Worm (Caenorhabditis elegans) whole organism, L4 larva: Measurements from ENCODE around the gene pmk-3.

ENCODE experiments used
- F37D6.2 ChIP-seq: sonication (generic microtip); optimal IDR thresholded peaks from 2 replicates; lab custom pipeline; 2016; ENCODE audit warnings: mild to moderate bottlenecking, missing genetic modification characterization, missing compliant biosample characterization
- dpl-1 ChIP-seq: fragments of 150-350 bp; optimal IDR thresholded peaks from 2 replicates; lab custom pipeline; 2014; ENCODE audit warnings: missing biosample characterization, missing genetic modification reagents, missing genetic modification characterization
- jun-1 ChIP-seq: fragments of 150-350 bp; optimal IDR thresholded peaks from 2 replicates; lab custom pipeline; 2014; ENCODE audit warnings: missing biosample characterization, missing genetic modification reagents, missing genetic modification characterization
- lin-38 ChIP-seq: fragments of 200-800 bp; sonication (Bioruptor generic); IDR thresholded peaks from 2 replicates; pipeline ENCODE4 v1.3.6; 2022; ENCODE audit warnings: missing genetic modification reagents, missing genetic modification characterization, missing compliant biosample characterization
- lir-3 ChIP-seq: sonication (generic microtip); optimal IDR thresholded peaks from 2 replicates; lab custom pipeline; 2016; ENCODE audit warnings: mild to moderate bottlenecking, missing genetic modification characterization, missing compliant biosample characterization
- nhr-76 ChIP-seq: fragments of 150-350 bp; optimal IDR thresholded peaks from 2 replicates; lab custom pipeline; 2014; ENCODE audit warnings: missing biosample characterization, missing genetic modification characterization
- nhr-77 ChIP-seq: fragments of 150-350 bp; optimal IDR thresholded peaks from 2 replicates; lab custom pipeline; 2014; ENCODE audit warnings: missing biosample characterization, missing genetic modification characterization

ce11 chrIV:8107502-8107901 lies 31.5 kb upstream of the pmk-3 start, which contains the start of gene rabs-5:
- TF ChIP-seq F37D6.2 (tag; lab: Kevin White, UChicago) (no peak), lir-3 (tag; lab: Kevin White, UChicago) (no peak), jun-1 (no peak), nhr-77 (tag; lab: Kevin White, UChicago) (no peak), lin-38 (no peak), dpl-1 (GFP tag; lab: Kevin White, UChicago) (no peak), nhr-76 (no peak)
